Fruit fly (Drosophila melanogaster): ENCODE measurements around the gene mRpS11.

DNA sequence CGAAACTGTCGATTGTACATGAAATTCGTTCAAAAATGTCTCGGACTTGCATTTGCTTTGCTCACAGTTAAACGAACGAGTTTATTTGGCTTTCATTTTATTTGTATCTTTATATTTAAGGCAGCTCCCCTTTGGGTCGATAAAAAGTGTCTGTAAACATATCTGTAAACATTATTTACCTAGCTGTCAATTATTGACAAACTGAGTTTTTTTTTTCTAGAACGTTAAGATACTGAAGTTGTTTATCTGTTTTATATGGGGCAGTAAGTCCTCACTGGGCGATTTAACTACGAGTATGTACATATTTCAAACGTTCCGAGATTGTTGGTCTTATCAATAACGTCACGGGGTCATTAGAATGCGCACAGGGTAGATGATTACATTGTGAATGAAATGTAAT is 43.1 kb downstream of the mRpS11 start:
- TF ChIP-seq usp (GFP tag; optimal IDR thresholded peaks at IDR 0.05) (no peak), psq (optimal IDR thresholded peaks at IDR 0.05) (no peak), EcR (GFP tag; optimal IDR thresholded peaks at IDR 0.05) (no peak)
